Fruit fly (Drosophila melanogaster): ENCODE data around the gene Rfx.

DNA sequence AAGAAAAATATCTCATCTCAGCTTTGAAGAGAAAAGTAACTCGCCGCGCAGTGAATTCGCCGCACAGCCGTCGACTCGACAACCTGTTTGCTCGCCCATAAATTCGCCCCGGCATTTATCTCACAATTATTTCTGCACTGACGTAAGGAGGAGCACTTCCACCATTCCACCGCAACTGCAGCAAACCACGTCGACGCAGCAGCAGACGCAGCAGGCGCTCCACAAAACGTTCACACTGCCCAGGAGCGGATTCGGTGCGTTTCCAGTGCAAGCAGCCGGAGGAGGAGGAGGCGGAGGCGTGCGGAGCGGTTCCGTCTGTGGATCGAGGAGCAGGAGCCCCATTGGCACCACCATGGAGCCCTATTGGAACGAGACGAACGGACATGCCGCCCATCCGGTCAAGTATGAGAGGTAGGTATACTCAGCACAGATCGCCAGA lies 11.2 kb upstream of the Rfx start:
- TF ChIP-seq lola (GFP tag; optimal IDR thresholded peaks at IDR 0.05) (no peak), psq (GFP tag; optimal IDR thresholded peaks at IDR 0.05) (no peak)

All from whole organism, wandering third instar larva.